Worm (Caenorhabditis elegans) whole organism, late embryonic: ENCODE data around the gene ZC13.10.

Source experiments
- F13H6.1 ChIP-seq: sonication (generic microtip); optimal IDR thresholded peaks from 2 replicates; lab custom pipeline; 2016; ENCODE audit warnings: missing genetic modification characterization, missing compliant biosample characterization
- ceh-45 ChIP-seq: fragments of 200-800 bp; sonication (Bioruptor generic); IDR thresholded peaks from 2 replicates; pipeline ENCODE4 v1.3.6; 2022; ENCODE audit warnings: missing genetic modification reagents, missing genetic modification characterization, missing compliant biosample characterization
- elt-2 ChIP-seq: sonication (generic microtip); optimal IDR thresholded peaks from 2 replicates; lab custom pipeline; 2016; ENCODE audit warnings: missing genetic modification reagents, missing genetic modification characterization, missing compliant biosample characterization
- fkh-6 ChIP-seq: sonication (generic microtip); optimal IDR thresholded peaks from 2 replicates; lab custom pipeline; 2016; ENCODE audit warnings: missing genetic modification characterization, missing compliant biosample characterization
- mec-3 ChIP-seq: sonication (generic microtip); optimal IDR thresholded peaks from 2 replicates; lab custom pipeline; 2016; ENCODE audit warnings: borderline replicate concordance, missing genetic modification characterization, missing compliant biosample characterization
- pha-4 ChIP-seq: fragments of 150-350 bp; optimal IDR thresholded peaks from 2 replicates; lab custom pipeline; 2018; ENCODE audit warnings: missing biosample characterization, missing genetic modification reagents, missing genetic modification characterization

ce11 chrX:851421-851820, 51.0 kb downstream of the ZC13.10 start, which contains the start of gene igcm-1:
- TF ChIP-seq ceh-45 (GFP tag; lab: Robert Waterston, UW) (no peak), pha-4 (no peak), elt-2 (tag; lab: Kevin White, UChicago) (no peak), mec-3 (tag; lab: Kevin White, UChicago) (no peak), F13H6.1 (no peak), fkh-6 (no peak)
